Worm (Caenorhabditis elegans): ENCODE measurements around the gene K09E9.3.

K09E9.3 gene

DNA sequence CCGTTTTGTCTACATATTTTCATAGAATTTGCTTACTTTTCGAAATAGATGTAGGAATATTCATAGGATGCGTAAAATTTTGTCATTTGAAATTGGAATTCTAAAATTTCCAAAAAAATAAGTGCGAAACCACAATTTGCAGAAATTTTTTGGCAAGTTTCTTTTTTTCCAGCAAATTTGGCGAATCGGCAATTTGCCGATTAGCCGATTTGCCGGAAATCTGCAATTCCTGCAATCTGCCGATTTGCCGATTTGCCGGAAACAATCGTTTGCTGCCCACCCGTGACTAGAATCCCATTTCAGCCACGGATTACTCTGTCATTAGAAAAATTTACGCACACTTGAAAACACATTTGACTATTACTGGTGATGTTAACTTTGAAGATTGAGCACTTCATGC lies 9.4 kb downstream of the K09E9.3 start:
- TF ChIP-seq tbx-37 (GFP tag; conservative IDR thresholded peaks at IDR 0.05) (no peak), scrt-1 (GFP tag; IDR thresholded peaks at IDR 0.05) (no peak), aly-1 (tag; optimal IDR thresholded peaks at IDR 0.05) (no peak), ets-7 (tag; optimal IDR thresholded peaks at IDR 0.05) (no peak), hnd-1 (tag; optimal IDR thresholded peaks at IDR 0.05) (no peak), sea-1 (GFP tag; conservative IDR thresholded peaks at IDR 0.05) (no peak), ama-1 (optimal IDR thresholded peaks at IDR 0.05) (no peak), flt-1 (GFP tag; IDR thresholded peaks at IDR 0.05) (no peak), B0310.2 (tag; optimal IDR thresholded peaks at IDR 0.05) (no peak), F13C5.2 (tag; optimal IDR thresholded peaks at IDR 0.05) (no peak), ceh-13 (GFP tag; optimal IDR thresholded peaks at IDR 0.05) (no peak), tbx-11 (GFP tag; IDR thresholded peaks at IDR 0.05) (no peak), hmbx-1 (tag; optimal IDR thresholded peaks at IDR 0.05) (no peak), pes-1 (GFP tag; IDR thresholded peaks at IDR 0.05) (no peak), tra-4 (tag; optimal IDR thresholded peaks at IDR 0.05) (no peak), ceh-36 (tag; optimal IDR thresholded peaks at IDR 0.05) (no peak), hmg-4 (GFP tag; optimal IDR thresholded peaks at IDR 0.05) (no peak)

DNA sequence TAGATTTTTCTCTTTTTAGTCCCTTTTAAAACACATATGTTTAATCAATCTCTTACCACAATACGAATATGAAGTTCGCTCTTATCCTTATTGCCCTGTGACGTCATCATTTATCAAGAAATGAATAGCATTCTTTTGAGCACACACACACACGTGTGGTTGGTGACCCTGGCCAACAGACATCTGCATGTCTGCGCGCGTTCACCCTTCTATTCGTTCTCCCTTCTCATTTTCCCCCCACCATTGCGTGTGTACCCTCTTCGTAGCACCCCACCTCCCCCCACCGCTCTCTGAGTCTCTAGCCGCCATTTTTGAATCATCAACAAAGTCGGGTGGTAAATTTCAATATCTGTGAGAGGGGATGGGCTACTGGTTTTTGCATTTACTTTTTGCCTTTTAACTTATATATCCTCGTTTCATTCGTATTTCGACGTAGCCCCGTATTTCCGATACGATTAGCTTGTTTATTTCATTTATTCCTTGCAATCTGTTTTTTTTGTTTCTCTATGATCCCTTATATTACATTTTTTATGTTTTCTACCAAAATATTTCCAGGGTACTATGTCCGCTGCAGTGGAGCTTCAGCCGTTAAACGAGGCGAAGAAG lies 13.0 kb downstream of the K09E9.3 start, which contains the start of gene ent-2:
ent-2 (plus strand) TSS at position 556 of the 606 bp plus-strand sequence.
- no peak for TF ChIP-seq tra-4 (tag; optimal IDR thresholded peaks at IDR 0.05)
- TF ChIP-seq hnd-1 (tag; optimal IDR thresholded peaks at IDR 0.05), result no peak
- TF ChIP-seq aly-1 (tag; optimal IDR thresholded peaks at IDR 0.05), result no peak
- TF ChIP-seq flt-1 (GFP tag; IDR thresholded peaks at IDR 0.05), result no peak
- TF ChIP-seq ceh-36 (tag; optimal IDR thresholded peaks at IDR 0.05), result no peak
- no peak for TF ChIP-seq F13C5.2 (tag; optimal IDR thresholded peaks at IDR 0.05)
- peak; percentile 55 for TF ChIP-seq hmg-4 (GFP tag; optimal IDR thresholded peaks at IDR 0.05)

DNA sequence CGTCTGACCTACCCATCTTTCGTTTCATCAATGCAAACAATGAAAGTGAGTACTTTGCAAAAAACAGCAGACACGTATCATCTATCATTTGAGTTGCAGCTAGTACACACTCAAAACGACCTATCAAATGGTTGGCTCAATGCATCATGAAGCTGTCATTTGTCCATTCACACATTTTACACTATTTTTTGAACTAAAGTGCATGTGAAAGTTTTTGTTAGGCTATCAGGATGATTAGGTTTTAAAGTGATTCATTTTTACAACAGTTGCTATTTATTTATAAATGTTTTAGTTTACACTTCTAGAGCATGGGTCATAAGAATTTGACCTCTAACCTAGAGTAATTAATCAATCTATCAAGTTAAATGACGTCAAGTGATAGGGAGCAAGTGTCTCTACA lies 13.7 kb downstream of the K09E9.3 start:
- TF ChIP-seq ceh-36 (tag; optimal IDR thresholded peaks at IDR 0.05), result no peak
- TF ChIP-seq pes-1 (GFP tag; IDR thresholded peaks at IDR 0.05), result no peak
- TF ChIP-seq scrt-1 (GFP tag; IDR thresholded peaks at IDR 0.05), result no peak
- TF ChIP-seq ama-1 (optimal IDR thresholded peaks at IDR 0.05), result no peak
- TF ChIP-seq tra-4 (tag; optimal IDR thresholded peaks at IDR 0.05), result no peak
- TF ChIP-seq ceh-13 (GFP tag; optimal IDR thresholded peaks at IDR 0.05), result no peak

DNA sequence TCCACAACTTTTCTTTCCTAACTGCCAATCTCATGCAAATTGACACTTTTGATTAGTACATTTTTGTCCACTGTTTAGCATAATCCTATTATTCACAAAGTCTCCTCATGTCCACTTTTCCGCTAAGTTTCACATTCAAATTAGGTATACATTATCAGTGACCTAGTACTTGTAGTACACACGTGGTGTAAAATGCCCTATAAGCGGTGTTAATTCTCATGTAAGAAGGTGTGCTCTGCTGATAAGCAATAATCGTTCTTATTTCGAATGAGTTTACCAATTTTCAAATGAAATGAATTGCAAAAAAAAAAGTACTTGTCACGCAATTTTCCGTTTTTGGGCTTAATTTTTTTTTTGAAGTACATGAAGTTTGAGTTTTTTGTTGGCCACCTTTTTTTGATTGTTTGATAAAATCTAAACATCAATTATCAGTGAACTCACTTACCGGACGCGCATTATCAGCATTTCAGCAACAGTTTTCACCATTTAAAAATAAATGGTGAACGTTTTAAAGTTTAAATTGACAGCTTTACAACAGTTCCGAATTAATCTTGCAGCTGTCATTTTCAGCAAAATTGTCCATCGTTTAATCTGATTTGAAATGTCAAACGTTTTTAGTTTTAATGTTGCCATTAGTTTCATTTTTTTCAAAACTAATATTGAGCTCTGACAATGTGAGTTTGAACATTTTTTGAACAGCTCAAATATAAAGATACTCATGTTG lies 14.8 kb downstream of the K09E9.3 start:
- TF ChIP-seq scrt-1 (GFP tag; IDR thresholded peaks at IDR 0.05) (no peak), hnd-1 (tag; optimal IDR thresholded peaks at IDR 0.05) (no peak), tra-4 (tag; optimal IDR thresholded peaks at IDR 0.05) (no peak), B0310.2 (tag; optimal IDR thresholded peaks at IDR 0.05) (no peak), pes-1 (GFP tag; IDR thresholded peaks at IDR 0.05) (no peak), tbx-37 (GFP tag; conservative IDR thresholded peaks at IDR 0.05) (no peak), F13C5.2 (tag; optimal IDR thresholded peaks at IDR 0.05) (no peak), ceh-13 (GFP tag; optimal IDR thresholded peaks at IDR 0.05) (no peak), flt-1 (GFP tag; IDR thresholded peaks at IDR 0.05) (no peak), hmbx-1 (tag; optimal IDR thresholded peaks at IDR 0.05) (no peak), ama-1 (optimal IDR thresholded peaks at IDR 0.05) (no peak), ets-7 (tag; optimal IDR thresholded peaks at IDR 0.05) (no peak), hmg-4 (GFP tag; optimal IDR thresholded peaks at IDR 0.05) (no peak), sea-1 (GFP tag; conservative IDR thresholded peaks at IDR 0.05) (no peak), ceh-36 (tag; optimal IDR thresholded peaks at IDR 0.05) (no peak), tbx-11 (GFP tag; IDR thresholded peaks at IDR 0.05) (no peak), aly-1 (tag; optimal IDR thresholded peaks at IDR 0.05) (no peak)

DNA sequence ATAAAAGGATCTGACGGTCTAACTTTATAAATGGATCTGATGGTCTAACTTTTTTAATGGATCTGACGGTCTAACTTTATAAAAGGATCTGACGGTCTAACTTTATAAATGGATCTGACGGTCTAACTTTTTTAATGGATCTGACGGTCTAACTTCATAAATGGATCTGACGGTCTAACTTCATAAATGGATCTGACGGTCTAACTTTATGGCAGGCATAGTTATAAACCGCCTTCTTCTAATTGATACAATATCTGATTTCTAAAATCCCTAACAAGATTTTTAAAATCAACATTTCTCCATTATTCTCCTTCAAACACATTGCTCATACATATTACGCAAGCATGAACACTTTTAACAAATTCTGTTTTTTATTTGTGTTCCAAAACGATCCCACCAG lies 16.5 kb downstream of the K09E9.3 start, which contains the start of gene K09A9.8:
K09A9.8 (minus strand) TSS at position 101 of the 400 bp plus-strand sequence.
- TF ChIP-seq flt-1 (GFP tag; IDR thresholded peaks at IDR 0.05) (no peak), ceh-13 (GFP tag; optimal IDR thresholded peaks at IDR 0.05) (no peak), tbx-11 (GFP tag; IDR thresholded peaks at IDR 0.05) (no peak), ceh-36 (tag; optimal IDR thresholded peaks at IDR 0.05) (no peak), hnd-1 (tag; optimal IDR thresholded peaks at IDR 0.05) (no peak), hmbx-1 (tag; optimal IDR thresholded peaks at IDR 0.05) (no peak), tbx-37 (GFP tag; conservative IDR thresholded peaks at IDR 0.05) (no peak), ets-7 (tag; optimal IDR thresholded peaks at IDR 0.05) (no peak), B0310.2 (tag; optimal IDR thresholded peaks at IDR 0.05) (no peak), scrt-1 (GFP tag; IDR thresholded peaks at IDR 0.05) (no peak), aly-1 (tag; optimal IDR thresholded peaks at IDR 0.05) (no peak), tra-4 (tag; optimal IDR thresholded peaks at IDR 0.05) (no peak), hmg-4 (GFP tag; optimal IDR thresholded peaks at IDR 0.05) (no peak), ama-1 (optimal IDR thresholded peaks at IDR 0.05) (no peak), sea-1 (GFP tag; conservative IDR thresholded peaks at IDR 0.05) (no peak), pes-1 (GFP tag; IDR thresholded peaks at IDR 0.05) (no peak), F13C5.2 (tag; optimal IDR thresholded peaks at IDR 0.05) (no peak)

DNA sequence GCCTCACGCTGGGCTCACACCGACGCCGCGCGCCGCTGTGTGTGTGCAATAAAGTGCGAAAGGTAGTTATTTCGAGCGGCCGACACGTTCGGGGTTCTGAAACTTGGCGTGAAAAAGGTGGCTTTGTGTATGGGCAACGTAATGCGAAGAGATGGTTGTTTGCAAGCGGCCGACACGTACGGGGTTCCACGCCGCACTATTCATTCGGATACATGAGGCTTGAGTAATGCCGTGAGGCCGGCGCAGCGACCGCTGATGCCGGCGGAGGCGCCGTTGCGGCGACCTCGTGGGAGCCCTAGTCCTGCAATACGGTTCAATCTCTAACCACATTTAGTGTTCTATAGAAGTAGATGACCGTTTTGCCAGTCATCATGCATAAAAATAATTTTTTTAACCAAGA lies 19.6 kb downstream of the K09E9.3 start:
- TF ChIP-seq pes-1 (GFP tag; IDR thresholded peaks at IDR 0.05) (no peak), hmg-4 (GFP tag; optimal IDR thresholded peaks at IDR 0.05) (no peak), scrt-1 (GFP tag; IDR thresholded peaks at IDR 0.05) (no peak), ceh-36 (tag; optimal IDR thresholded peaks at IDR 0.05) (no peak), aly-1 (tag; optimal IDR thresholded peaks at IDR 0.05) (no peak), ceh-13 (GFP tag; optimal IDR thresholded peaks at IDR 0.05) (no peak), ets-7 (tag; optimal IDR thresholded peaks at IDR 0.05) (no peak), tbx-11 (GFP tag; IDR thresholded peaks at IDR 0.05) (no peak), tbx-37 (GFP tag; conservative IDR thresholded peaks at IDR 0.05) (no peak), ama-1 (optimal IDR thresholded peaks at IDR 0.05) (no peak), sea-1 (GFP tag; conservative IDR thresholded peaks at IDR 0.05) (no peak), tra-4 (tag; optimal IDR thresholded peaks at IDR 0.05) (no peak)

DNA sequence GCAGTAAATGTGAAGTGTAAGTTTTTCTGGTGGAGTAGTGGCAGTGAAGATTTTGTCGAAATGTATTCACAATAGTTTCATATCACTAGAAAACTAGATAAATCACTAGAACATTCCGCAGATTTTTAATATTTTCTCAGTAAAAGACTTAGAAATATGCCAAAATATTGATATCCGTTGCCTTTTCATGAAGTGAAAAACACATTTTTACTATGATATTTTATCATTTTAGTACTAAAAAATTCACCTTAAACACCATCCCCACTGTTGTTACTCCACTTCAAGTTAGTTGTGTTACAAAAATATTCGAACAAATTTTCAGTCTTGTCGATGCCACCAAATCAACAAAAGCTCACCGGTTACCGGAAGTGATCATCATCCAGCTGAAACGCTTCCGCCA lies 20.2 kb downstream of the K09E9.3 start:
- TF ChIP-seq ets-7 (tag; optimal IDR thresholded peaks at IDR 0.05) (no peak), tbx-37 (GFP tag; conservative IDR thresholded peaks at IDR 0.05) (no peak), hnd-1 (tag; optimal IDR thresholded peaks at IDR 0.05) (no peak), scrt-1 (GFP tag; IDR thresholded peaks at IDR 0.05) (no peak), tbx-11 (GFP tag; IDR thresholded peaks at IDR 0.05) (no peak), F13C5.2 (tag; optimal IDR thresholded peaks at IDR 0.05) (no peak), B0310.2 (tag; optimal IDR thresholded peaks at IDR 0.05) (no peak), ama-1 (optimal IDR thresholded peaks at IDR 0.05) (no peak), tra-4 (tag; optimal IDR thresholded peaks at IDR 0.05) (no peak), flt-1 (GFP tag; IDR thresholded peaks at IDR 0.05) (no peak), aly-1 (tag; optimal IDR thresholded peaks at IDR 0.05) (no peak), ceh-13 (GFP tag; optimal IDR thresholded peaks at IDR 0.05) (no peak), hmbx-1 (tag; optimal IDR thresholded peaks at IDR 0.05) (no peak), pes-1 (GFP tag; IDR thresholded peaks at IDR 0.05) (no peak)
